Worm (Caenorhabditis elegans): ENCODE data around the gene sre-4.

ce11 chrIV:9738194-9738593 is 46.4 kb downstream of the sre-4 start, which contains the start of gene C28D4.10:
- TF ChIP-seq W03F9.2 (tag; optimal IDR thresholded peaks at IDR 0.05): no peak
- no peak for TF ChIP-seq dao-5 (tag; optimal IDR thresholded peaks at IDR 0.05)

Measured in whole organism, L4/young adult.